Fruit fly (Drosophila melanogaster): ENCODE measurements around the gene Socs16D.
A peak's percentile ranks its signal among the peaks of the same experiment; 100 is the strongest.

Gene Socs16D

DNA sequence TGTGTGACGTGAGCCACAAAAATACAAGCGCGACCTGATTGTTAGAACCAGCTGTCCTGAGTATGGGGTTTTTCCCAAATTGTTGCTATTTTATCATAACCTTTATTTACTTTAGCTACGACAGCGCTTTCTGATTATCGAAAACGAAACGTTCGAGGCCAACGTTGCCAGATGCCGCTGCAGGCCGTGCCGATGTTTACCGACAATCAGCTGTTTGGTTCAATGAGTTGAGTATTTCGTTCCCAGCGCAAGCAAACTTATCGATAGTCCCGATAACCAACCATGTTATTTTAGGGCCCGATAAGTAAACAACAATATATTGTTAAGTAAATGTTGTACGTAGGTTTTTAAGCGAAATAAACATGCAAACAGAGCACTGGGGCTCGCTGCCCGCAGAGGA lies 22.8 kb upstream of the Socs16D start, which contains the start of the genes CG15814 and Spt7 (continued):
- TF ChIP-seq sna (GFP tag; IDR thresholded peaks at IDR 0.05; ENCODE audit: partially characterized antibody) (peak; percentile 72), chif (GFP tag; optimal IDR thresholded peaks at IDR 0.05) (peak in 1 of 2 experiments; percentile 35), CG14441 (GFP tag; IDR thresholded peaks at IDR 0.05) (peak; percentile 6; the same call in 1 of the 2 replicates), sug (tag; optimal IDR thresholded peaks at IDR 0.05) (peak; percentile 40), CG8924 (tag; optimal IDR thresholded peaks at IDR 0.05) (peak; percentile 49), H15 (GFP tag; IDR thresholded peaks at IDR 0.05) (no peak), CG10321 (GFP tag; IDR thresholded peaks at IDR 0.05) (no peak), CG34376 (GFP tag; optimal IDR thresholded peaks at IDR 0.05) (peak; percentile 73), CG15696 (tag; optimal IDR thresholded peaks at IDR 0.05) (peak; percentile 41), HLH4C (GFP tag; IDR thresholded peaks at IDR 0.05; ENCODE audit: partially characterized antibody) (peak; percentile 85), amos (GFP tag; IDR thresholded peaks at IDR 0.05; ENCODE audit: partially characterized antibody) (peak; percentile 90), seq (GFP tag; IDR thresholded peaks at IDR 0.05) (no peak), CG2199 (GFP tag; IDR thresholded peaks at IDR 0.05) (no peak), Fer1 (GFP tag; optimal IDR thresholded peaks at IDR 0.05) (peak; percentile 66), CG10979 (tag; optimal IDR thresholded peaks at IDR 0.05) (no peak), CG12104 (GFP tag; optimal IDR thresholded peaks at IDR 0.05) (no peak), CG11560 (tag; IDR thresholded peaks at IDR 0.05) (no peak), nmo (GFP tag; optimal IDR thresholded peaks at IDR 0.05) (peak; percentile 52), Stat92E (GFP tag; optimal IDR thresholded peaks at IDR 0.05) (no peak), Dek (tag; optimal IDR thresholded peaks at IDR 0.05) (no peak), cwo (GFP tag; optimal IDR thresholded peaks at IDR 0.05) (no peak), CG10565 (GFP tag; optimal IDR thresholded peaks at IDR 0.05) (no peak), CG11504 (tag; optimal IDR thresholded peaks at IDR 0.05) (no peak), mirr (GFP tag; optimal IDR thresholded peaks at IDR 0.05) (peak; percentile 40), Sox100B (GFP tag; optimal IDR thresholded peaks at IDR 0.05) (no peak), CG3163 (GFP tag; optimal IDR thresholded peaks at IDR 0.05) (peak; percentile 37), gem (tag; optimal IDR thresholded peaks at IDR 0.05) (no peak), CG32772 (GFP tag; IDR thresholded peaks at IDR 0.05) (no peak), CG6854 (GFP tag; optimal IDR thresholded peaks at IDR 0.05) (peak; percentile 1), unpg (GFP tag; optimal IDR thresholded peaks at IDR 0.05) (peak; percentile 13), bowl (GFP tag; IDR thresholded peaks at IDR 0.05) (0 out of 2 replicates have a peak, but pooled peaks have one; percentile 8), inv (GFP tag; IDR thresholded peaks at IDR 0.05; ENCODE audit: partially characterized antibody) (peak; percentile 81), CG8359 (GFP tag; optimal IDR thresholded peaks at IDR 0.05; ENCODE audit: borderline replicate concordance) (no peak), Neu2 (GFP tag; optimal IDR thresholded peaks at IDR 0.05; ENCODE audit: borderline replicate concordance) (no peak), CG16813 (GFP tag; IDR thresholded peaks at IDR 0.05; ENCODE audit: partially characterized antibody) (peak; percentile 84), NfI (GFP tag; optimal IDR thresholded peaks at IDR 0.05) (peak; percentile 34), CG9932 (GFP tag; IDR thresholded peaks at IDR 0.05) (peak; percentile 21; the same call in 1 of the 2 replicates), CG17912 (GFP tag; optimal IDR thresholded peaks at IDR 0.05) (no peak), en (GFP tag; optimal IDR thresholded peaks at IDR 0.05) (no peak), stwl (tag; optimal IDR thresholded peaks at IDR 0.05) (peak; percentile 60), Fer3 (tag; optimal IDR thresholded peaks at IDR 0.05) (no peak), CG9876 (GFP tag; optimal IDR thresholded peaks at IDR 0.05) (no peak), ken (GFP tag; IDR thresholded peaks at IDR 0.05) (no peak), CG6813 (GFP tag; optimal IDR thresholded peaks at IDR 0.05) (no peak), sob (GFP tag; IDR thresholded peaks at IDR 0.05) (peak; percentile 54), Atf6 (GFP tag; IDR thresholded peaks at IDR 0.05) (peak; percentile 29; the same call in 1 of the 2 replicates), CG10274 (GFP tag; optimal IDR thresholded peaks at IDR 0.05) (no peak), fu2 (GFP tag; optimal IDR thresholded peaks at IDR 0.05) (peak; percentile 5), HLHmδ (GFP tag; optimal IDR thresholded peaks at IDR 0.05) (peak; percentile 13)
